Fruit fly (Drosophila melanogaster) whole organism, pupa: ENCODE data around the gene Ids.

Experiments used
- CG10348 ChIP-seq: fragments of 200-800 bp; sonication (Bioruptor generic); IDR thresholded peaks from 2 replicates; pipeline ENCODE4 v1.3.6; 2022; ENCODE audit warnings: missing biosample characterization, missing genetic modification characterization
- CG12605 ChIP-seq: fragments of 200-800 bp; sonication (Bioruptor generic); IDR thresholded peaks from 2 replicates; pipeline ENCODE4 v1.3.6; 2022; ENCODE audit warnings: missing biosample characterization, missing genetic modification characterization
- CG13204 ChIP-seq: fragments of 200-800 bp; sonication (Bioruptor generic); optimal IDR thresholded peaks from 2 replicates; lab custom pipeline; 2018; ENCODE audit warnings: missing biosample characterization, mild to moderate bottlenecking, missing genetic modification characterization, moderate library complexity
- CG14655 ChIP-seq: fragments of 200-800 bp; sonication (Bioruptor generic); optimal IDR thresholded peaks from 3 replicates; lab custom pipeline; 2017; ENCODE audit warnings: mild to moderate bottlenecking, missing biosample characterization, missing genetic modification reagents, missing genetic modification characterization
- CG15710 ChIP-seq: fragments of 200-800 bp; sonication (Bioruptor generic); optimal IDR thresholded peaks from 2 replicates; lab custom pipeline; 2018; ENCODE audit warnings: missing biosample characterization, mild to moderate bottlenecking, missing genetic modification characterization, moderate library complexity
- CG17806 ChIP-seq: fragments of 200-800 bp; sonication (Bioruptor generic); optimal IDR thresholded peaks from 2 replicates; lab custom pipeline; 2018; ENCODE audit warnings: missing biosample characterization, mild to moderate bottlenecking, missing genetic modification characterization, moderate library complexity
- CG32121 ChIP-seq: fragments of 200-800 bp; sonication (Bioruptor generic); IDR thresholded peaks from 2 replicates; pipeline ENCODE4 v1.3.6; 2022; ENCODE audit warnings: missing biosample characterization, missing genetic modification characterization
- CG34367 ChIP-seq: fragments of 200-800 bp; sonication (Bioruptor generic); optimal IDR thresholded peaks from 2 replicates; lab custom pipeline; 2018; ENCODE audit warnings: missing biosample characterization, mild to moderate bottlenecking, missing genetic modification characterization
- CG4496 ChIP-seq: fragments of 200-800 bp; sonication (Bioruptor generic); IDR thresholded peaks from 3 replicates; pipeline ENCODE4 v1.3.6; 2022; ENCODE audit warnings: missing biosample characterization, missing genetic modification characterization
- CG8159 ChIP-seq: fragments of 200-800 bp; sonication (Bioruptor generic); optimal IDR thresholded peaks from 3 replicates; lab custom pipeline; 2018; ENCODE audit warnings: missing biosample characterization, mild to moderate bottlenecking, missing genetic modification characterization, moderate library complexity
- CG8301 ChIP-seq: fragments of 200-800 bp; sonication (Bioruptor generic); optimal IDR thresholded peaks from 2 replicates; lab custom pipeline; 2018; ENCODE audit warnings: missing biosample characterization, mild to moderate bottlenecking, missing genetic modification characterization
- CG9948 ChIP-seq: fragments of 200-800 bp; sonication (Bioruptor generic); optimal IDR thresholded peaks from 2 replicates; lab custom pipeline; 2018; ENCODE audit warnings: missing biosample characterization, mild to moderate bottlenecking, missing genetic modification characterization, moderate library complexity
- D1 ChIP-seq: fragments of 200-800 bp; sonication (Bioruptor generic); optimal IDR thresholded peaks from 2 replicates; lab custom pipeline; 2018; ENCODE audit warnings: missing biosample characterization, mild to moderate bottlenecking, missing genetic modification characterization, moderate library complexity
- EcR ChIP-seq: fragments of 200-800 bp; sonication (Bioruptor generic); optimal IDR thresholded peaks from 3 replicates; lab custom pipeline; 2019; ENCODE audit warnings: missing biosample characterization, missing genetic modification characterization, mild to moderate bottlenecking, moderate library complexity, missing genetic modification reagents
- Ets98B ChIP-seq: fragments of 200-800 bp; sonication (Bioruptor generic); IDR thresholded peaks from 2 replicates; pipeline ENCODE4 v1.3.6; 2022; ENCODE audit warnings: missing biosample characterization, missing genetic modification characterization
- Pif1A ChIP-seq: fragments of 200-800 bp; sonication (Bioruptor generic); optimal IDR thresholded peaks from 3 replicates; lab custom pipeline; 2016; ENCODE audit warnings: missing biosample characterization, missing genetic modification characterization
- Pif1B ChIP-seq: fragments of 200-800 bp; sonication (Bioruptor generic); optimal IDR thresholded peaks from 3 replicates; lab custom pipeline; 2016; ENCODE audit warnings: missing biosample characterization, missing genetic modification characterization
- Snoo ChIP-seq: fragments of 200-800 bp; sonication (Bioruptor generic); optimal IDR thresholded peaks from 3 replicates; lab custom pipeline; 2017; ENCODE audit warnings: missing biosample characterization, mild to moderate bottlenecking, missing genetic modification characterization, inconsistent platforms
- fd96Ca ChIP-seq: fragments of 200-800 bp; sonication (Bioruptor generic); IDR thresholded peaks from 3 replicates; pipeline ENCODE4 v1.3.6; 2022; ENCODE audit warnings: missing biosample characterization, missing genetic modification characterization
- gl ChIP-seq: fragments of 200-800 bp; sonication (Bioruptor generic); optimal IDR thresholded peaks from 2 replicates; lab custom pipeline; 2018; ENCODE audit warnings: missing biosample characterization, mild to moderate bottlenecking, missing genetic modification characterization
- rn ChIP-seq: fragments of 200-800 bp; sonication (Bioruptor generic); IDR thresholded peaks from 2 replicates; pipeline ENCODE4 v1.3.6; 2022; ENCODE audit warnings: missing biosample characterization, missing genetic modification characterization

Ids gene

DNA sequence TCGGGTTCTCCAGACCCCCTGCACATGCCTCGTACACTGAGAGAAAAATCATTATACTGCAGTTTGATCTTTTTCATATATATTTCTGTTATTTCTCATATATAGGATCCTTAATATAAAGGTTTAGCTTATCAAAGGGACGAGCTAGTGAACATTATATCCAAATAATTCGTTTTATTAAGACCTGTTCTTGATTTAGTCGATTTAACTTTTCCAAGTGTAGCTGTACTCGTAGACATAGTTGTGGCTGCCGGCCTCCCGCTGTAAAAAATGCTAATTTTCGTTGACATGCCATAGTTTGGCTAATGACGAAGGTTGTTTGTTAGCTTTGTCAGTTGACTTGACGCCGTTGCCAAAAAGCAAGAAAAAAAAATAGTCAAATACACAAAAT, 4.4 kb downstream of the Ids start:
- TF ChIP-seq CG8159 (tag; lab: Kevin White, UChicago) (peak; percentile 69), Snoo (tag; lab: Kevin White, UChicago) (no peak), Pif1A (GFP tag; lab: Kevin White, UChicago) (peak; percentile 34), CG12605 (GFP tag; lab: Robert Waterston, UW) (peak; percentile 70), CG13204 (GFP tag; lab: Kevin White, UChicago) (no peak), gl (tag; lab: Kevin White, UChicago) (no peak), Pif1B (GFP tag; lab: Kevin White, UChicago) (peak; percentile 11), D1 (tag; lab: Kevin White, UChicago) (no peak), CG4496 (GFP tag; lab: Robert Waterston, UW) (peak; percentile 83), Ets98B (GFP tag; lab: Robert Waterston, UW) (peak; percentile 72), CG9948 (peak; percentile 58), CG17806 (tag; lab: Kevin White, UChicago) (peak; percentile 57), CG15710 (tag; lab: Kevin White, UChicago) (peak; percentile 54), fd96Ca (peak; percentile 44; the same call in 2 of the 3 replicates), CG34367 (peak; percentile 45), CG14655 (GFP tag; lab: Kevin White, UChicago) (peak; percentile 65), rn (GFP tag; lab: Robert Waterston, UW) (no peak), CG32121 (GFP tag; lab: Robert Waterston, UW) (peak; percentile 56), CG10348 (GFP tag; lab: Robert Waterston, UW) (0 out of 2 replicates have a peak, but pooled peaks have one; percentile 33), CG8301 (tag; lab: Kevin White, UChicago) (peak; percentile 79), EcR (GFP tag; lab: Kevin White, UChicago) (no peak)

DNA sequence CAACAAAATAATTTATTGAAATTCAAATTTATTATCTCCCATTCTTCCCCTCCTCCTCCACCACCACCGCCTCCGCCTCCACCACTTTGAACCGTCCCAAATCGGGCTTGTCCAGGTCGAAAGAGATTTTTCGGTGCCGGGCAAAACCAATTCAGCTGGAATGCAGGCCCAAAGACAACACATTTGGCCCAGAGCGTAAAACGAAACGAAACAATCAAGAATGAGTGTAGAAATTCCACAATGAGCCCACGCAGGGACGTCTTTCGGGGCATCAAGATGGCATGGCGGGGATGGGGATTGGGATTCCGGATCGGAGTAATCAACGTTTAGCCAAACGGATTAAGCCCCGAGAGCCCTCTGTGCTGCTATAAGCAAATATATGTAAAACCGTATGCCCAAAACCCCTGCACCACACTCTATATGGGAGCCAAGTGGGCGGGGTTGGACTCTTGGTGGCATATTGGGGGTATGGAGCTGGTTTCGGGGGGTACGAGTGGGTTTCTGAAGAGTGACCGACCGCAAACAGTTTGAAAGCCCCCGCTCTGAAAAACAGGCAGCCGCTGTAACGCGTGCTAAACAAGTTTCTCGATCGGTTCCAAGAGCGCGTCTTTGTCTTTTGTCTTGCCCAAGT, 6.0 kb downstream of the Ids start:
- peak; percentile 28; the same call in 1 of the 2 replicates for TF ChIP-seq CG12605 (GFP tag; lab: Robert Waterston, UW)
- TF ChIP-seq EcR (GFP tag; lab: Kevin White, UChicago) = peak; percentile 87
- TF ChIP-seq CG17806 (tag; lab: Kevin White, UChicago) = no peak
- no peak for TF ChIP-seq CG8159 (tag; lab: Kevin White, UChicago)
- TF ChIP-seq CG4496 (GFP tag; lab: Robert Waterston, UW) = no peak
- TF ChIP-seq Snoo (tag; lab: Kevin White, UChicago) = no peak
- no peak for TF ChIP-seq Pif1A (GFP tag; lab: Kevin White, UChicago)
- peak; percentile 58 for TF ChIP-seq CG13204 (GFP tag; lab: Kevin White, UChicago)

DNA sequence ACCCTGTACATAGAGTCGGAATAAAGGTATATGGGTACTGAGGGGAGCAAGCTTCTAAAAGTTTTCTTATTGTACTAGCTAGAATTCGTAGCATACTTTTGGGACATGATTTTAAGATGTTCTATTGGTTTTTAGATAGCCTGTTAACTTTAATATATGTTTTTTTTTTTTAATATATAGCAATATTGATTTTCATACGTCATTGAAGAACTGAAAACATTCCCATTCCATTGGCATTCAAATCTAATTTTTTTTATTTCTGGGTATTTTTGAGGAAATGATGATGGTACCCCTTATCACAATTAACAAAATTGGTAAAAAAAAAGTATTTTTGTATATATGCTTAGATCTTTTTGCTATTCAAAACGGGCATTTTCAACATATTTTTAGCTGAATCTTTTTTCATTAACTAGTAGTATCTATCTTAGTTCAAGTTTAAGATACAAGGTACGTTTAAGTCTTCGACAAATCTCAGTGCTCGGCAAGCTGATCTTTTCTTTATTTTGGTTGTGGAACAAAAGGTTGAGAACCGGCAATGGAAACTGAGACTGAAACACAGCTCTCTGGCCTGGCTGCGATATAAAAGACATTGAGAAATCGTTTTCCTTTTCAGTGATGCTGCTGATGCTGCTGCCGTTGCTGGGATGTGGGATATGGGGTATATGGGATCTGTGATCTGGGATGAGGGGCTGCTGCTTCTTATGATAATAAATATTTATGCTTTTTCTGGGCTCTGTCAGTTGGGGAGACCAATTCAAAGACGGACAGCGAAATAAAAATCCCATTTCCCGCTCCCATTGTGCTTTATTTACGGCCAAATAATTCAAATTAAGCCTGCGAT, 6.7 kb downstream of the Ids start:
- TF ChIP-seq CG12605 (GFP tag; lab: Robert Waterston, UW) = no peak
- no peak for TF ChIP-seq gl (tag; lab: Kevin White, UChicago)
- no peak for TF ChIP-seq CG34367
- TF ChIP-seq CG9948 = peak; percentile 54
- peak; percentile 37 for TF ChIP-seq CG8301 (tag; lab: Kevin White, UChicago)
- peak; percentile 10 for TF ChIP-seq CG13204 (GFP tag; lab: Kevin White, UChicago)
- TF ChIP-seq Pif1A (GFP tag; lab: Kevin White, UChicago) = peak; percentile 49
- TF ChIP-seq CG17806 (tag; lab: Kevin White, UChicago) = peak; percentile 60
- TF ChIP-seq Ets98B (GFP tag; lab: Robert Waterston, UW) = peak; percentile 38; the same call in 1 of the 2 replicates
- TF ChIP-seq fd96Ca = 0 out of 3 replicates have a peak, but pooled peaks have one; percentile 25
- TF ChIP-seq CG15710 (tag; lab: Kevin White, UChicago) = peak; percentile 56
- TF ChIP-seq CG14655 (GFP tag; lab: Kevin White, UChicago) = peak; percentile 79
- no peak for TF ChIP-seq D1 (tag; lab: Kevin White, UChicago)
- no peak for TF ChIP-seq CG10348 (GFP tag; lab: Robert Waterston, UW)
- TF ChIP-seq Pif1B (GFP tag; lab: Kevin White, UChicago) = peak; percentile 21
- no peak; the same call in 1 of the 2 replicates for TF ChIP-seq rn (GFP tag; lab: Robert Waterston, UW)
- no peak for TF ChIP-seq CG32121 (GFP tag; lab: Robert Waterston, UW)
- peak; percentile 60 for TF ChIP-seq CG4496 (GFP tag; lab: Robert Waterston, UW)
- TF ChIP-seq EcR (GFP tag; lab: Kevin White, UChicago) = peak; percentile 83
- TF ChIP-seq Snoo (tag; lab: Kevin White, UChicago) = peak; percentile 75
- TF ChIP-seq CG8159 (tag; lab: Kevin White, UChicago) = peak; percentile 77

DNA sequence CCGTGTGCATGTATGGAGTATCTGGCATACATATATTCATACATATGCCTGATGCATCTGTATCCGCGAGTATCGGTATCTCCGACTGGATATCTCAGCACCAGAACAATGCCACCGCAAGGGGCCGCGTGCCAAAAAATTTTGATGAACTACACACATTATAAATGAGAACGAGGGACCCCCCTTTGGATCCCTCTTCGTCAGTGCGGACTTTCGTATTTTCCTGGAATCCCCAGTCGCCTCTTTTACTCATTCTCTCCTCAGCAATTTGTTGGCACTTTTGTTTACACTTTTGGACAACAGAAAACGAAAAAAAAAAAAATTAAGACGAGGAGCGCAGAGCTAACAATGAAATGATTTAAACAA, 7.4 kb downstream of the Ids start:
- no peak for TF ChIP-seq CG34367
- no peak for TF ChIP-seq CG9948
- no peak for TF ChIP-seq CG17806 (tag; lab: Kevin White, UChicago)
- peak; percentile 10 for TF ChIP-seq EcR (GFP tag; lab: Kevin White, UChicago)

DNA sequence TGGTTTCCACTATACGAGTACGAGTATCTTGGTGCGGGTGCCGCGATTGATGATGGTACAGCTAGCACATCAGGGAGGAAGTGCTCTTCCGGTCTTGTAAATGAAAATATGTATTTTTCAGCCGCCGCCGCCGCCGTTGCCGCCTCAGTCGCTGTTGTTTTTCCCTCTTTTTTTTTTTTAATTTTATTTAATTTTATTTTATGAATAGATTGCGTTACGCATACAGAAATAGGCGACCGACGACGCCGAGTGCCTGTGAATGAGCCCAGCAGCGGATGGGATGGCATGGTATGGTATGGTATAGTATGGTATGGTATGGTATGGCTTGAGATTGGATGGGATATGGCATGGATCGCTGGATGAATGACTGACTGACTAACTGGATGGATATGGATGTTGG, 8.7 kb downstream of the Ids start:
- 0 out of 2 replicates have a peak, but pooled peaks have one; percentile 22 for TF ChIP-seq CG32121 (GFP tag; lab: Robert Waterston, UW)
- TF ChIP-seq Pif1B (GFP tag; lab: Kevin White, UChicago) = no peak
- TF ChIP-seq CG14655 (GFP tag; lab: Kevin White, UChicago) = peak; percentile 4
- TF ChIP-seq Ets98B (GFP tag; lab: Robert Waterston, UW) = peak; percentile 24; the same call in 1 of the 2 replicates
- TF ChIP-seq CG12605 (GFP tag; lab: Robert Waterston, UW) = peak; percentile 26; the same call in 1 of the 2 replicates
- no peak for TF ChIP-seq gl (tag; lab: Kevin White, UChicago)
